Fruit fly (Drosophila melanogaster): Measurements from ENCODE around the gene Cpr31A.

DNA sequence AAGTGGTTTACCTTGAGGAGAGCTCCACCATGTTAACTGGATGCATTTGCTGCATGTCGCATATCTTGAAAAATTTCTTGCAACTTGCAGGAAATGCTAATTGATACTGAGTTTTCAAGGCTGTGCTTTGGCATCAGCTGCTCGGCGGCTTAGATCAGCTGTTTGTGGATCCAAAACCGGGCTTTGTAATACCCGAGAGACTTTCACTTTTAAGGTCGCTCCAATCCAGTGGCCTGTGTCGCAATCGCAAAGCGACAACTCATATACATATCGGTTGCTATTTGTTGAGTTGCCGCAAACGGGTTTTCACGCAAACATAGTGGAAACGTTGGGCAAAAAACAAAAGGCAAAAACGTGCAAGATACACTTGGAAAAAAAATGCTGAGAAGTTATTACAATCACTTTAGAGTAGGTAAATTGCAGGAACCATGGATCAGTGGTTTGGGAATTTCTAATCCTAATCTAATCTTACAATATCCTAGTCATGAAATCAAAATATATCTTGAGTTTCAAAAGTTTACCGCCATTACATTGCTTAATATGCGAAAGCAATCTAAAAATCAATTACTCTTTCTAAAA is 18.1 kb upstream of the Cpr31A start:
- TF ChIP-seq pan (optimal IDR thresholded peaks at IDR 0.05) = no peak
- no peak for TF ChIP-seq EcR (GFP tag; optimal IDR thresholded peaks at IDR 0.05)

Measured in whole organism.